Worm (Caenorhabditis elegans) whole organism, L4 larva: ENCODE results near the gene F10E9.1.
A peak's percentile ranks its signal among the peaks of the same experiment; 100 is the strongest.

Experiments used
- F44E2.7 ChIP-seq: fragments of 200-800 bp; sonication (Bioruptor generic); IDR thresholded peaks from 2 replicates; pipeline ENCODE4 v2.1.2; 2022; ENCODE audit warnings: missing genetic modification characterization, missing compliant biosample characterization
- T26A8.4 ChIP-seq: fragments of 200-800 bp; sonication (Bioruptor generic); IDR thresholded peaks from 2 replicates; pipeline ENCODE4 v1.3.6; 2022; ENCODE audit warnings: missing genetic modification characterization, missing compliant biosample characterization
- Y105C5A.15 ChIP-seq: fragments of 200-800 bp; sonication (Bioruptor generic); IDR thresholded peaks from 2 replicates; pipeline ENCODE4 v1.3.6; 2022; ENCODE audit warnings: missing genetic modification characterization, missing compliant biosample characterization
- ZK546.5 ChIP-seq, 2 experiments: sonication (generic microtip); optimal IDR thresholded peaks; 2 replicates each; lab custom pipeline; 2017; ENCODE audit warnings: missing biosample characterization in 2 of 2, missing genetic modification characterization in 2 of 2
- aha-1 ChIP-seq: fragments of 150-350 bp; peaks from one replicate; lab custom pipeline; 2014; ENCODE audit warnings: missing biosample characterization, missing genetic modification characterization
- ama-1 ChIP-seq: fragments of 150-350 bp; optimal IDR thresholded peaks from 2 replicates; lab custom pipeline; 2014; ENCODE audit warnings: inconsistent platforms, mixed read lengths
- attf-4 ChIP-seq: sonication (generic microtip); optimal IDR thresholded peaks from 3 replicates; lab custom pipeline; 2017; ENCODE audit warnings: missing biosample characterization, missing genetic modification characterization
- daf-16 ChIP-seq, 3 experiments: sonication (generic microtip); optimal IDR thresholded peaks; 2 replicates each; lab custom pipeline; 2016 to 2017; ENCODE audit warnings: missing genetic modification characterization in 3 of 3, missing genetic modification reagents in 3 of 3, mild to moderate bottlenecking in 2 of 3, missing compliant biosample characterization in 2 of 3, missing biosample characterization in 1 of 3, moderate library complexity in 1 of 3
- daf-8 ChIP-seq: fragments of 200-800 bp; sonication (Bioruptor generic); IDR thresholded peaks from 2 replicates; pipeline ENCODE4 v1.3.6; 2022; ENCODE audit warnings: missing genetic modification characterization, missing compliant biosample characterization
- dmd-6 ChIP-seq: fragments of 200-800 bp; sonication (Bioruptor generic); IDR thresholded peaks from 2 replicates; pipeline ENCODE4 v1.3.6; 2022; ENCODE audit warnings: missing genetic modification reagents, missing genetic modification characterization, missing compliant biosample characterization
- duxl-1 ChIP-seq: sonication (generic microtip); optimal IDR thresholded peaks from 2 replicates; lab custom pipeline; 2016; ENCODE audit warnings: mild to moderate bottlenecking, missing genetic modification characterization, moderate library complexity, missing compliant biosample characterization; ENCODE audit not compliant: poor library complexity
- dve-1 ChIP-seq: sonication (generic microtip); optimal IDR thresholded peaks from 2 replicates; lab custom pipeline; 2017; ENCODE audit warnings: antibody characterized with exemption, mild to moderate bottlenecking, missing genetic modification characterization, missing compliant biosample characterization; ENCODE audit not compliant: insufficient read depth
- hif-1 ChIP-seq, 2 experiments: sonication (generic microtip); optimal IDR thresholded peaks; 2 replicates each; lab custom pipeline; 2016 to 2017; ENCODE audit warnings: missing compliant biosample characterization in 2 of 2, missing genetic modification characterization in 2 of 2, missing genetic modification reagents in 2 of 2, missing genotype in 2 of 2, mild to moderate bottlenecking in 1 of 2
- hlh-11 ChIP-seq: fragments of 200-800 bp; sonication (Bioruptor generic); optimal IDR thresholded peaks from 2 replicates; lab custom pipeline; 2018; ENCODE audit warnings: mild to moderate bottlenecking, missing genetic modification characterization, missing compliant biosample characterization
- hlh-30 ChIP-seq: sonication (generic microtip); optimal IDR thresholded peaks from 2 replicates; lab custom pipeline; 2017; ENCODE audit warnings: antibody characterized with exemption, mild to moderate bottlenecking, missing genetic modification characterization, missing compliant biosample characterization; ENCODE audit not compliant: insufficient read depth
- jun-1 ChIP-seq: fragments of 150-350 bp; optimal IDR thresholded peaks from 2 replicates; lab custom pipeline; 2014; ENCODE audit warnings: missing biosample characterization, missing genetic modification reagents, missing genetic modification characterization
- lin-1 ChIP-seq: fragments of 200-800 bp; sonication (Bioruptor generic); IDR thresholded peaks from 2 replicates; pipeline ENCODE4 v1.3.6; 2022; ENCODE audit warnings: missing genetic modification reagents, missing genetic modification characterization, missing compliant biosample characterization
- lin-15B ChIP-seq: fragments of 150-350 bp; sonication (generic microtip); optimal IDR thresholded peaks from 3 replicates; lab custom pipeline; 2014; ENCODE audit warnings: missing biosample characterization, missing genetic modification characterization
- lsy-2 ChIP-seq, 2 experiments: fragments of 150-350 bp in 1 of 2; sonication (generic microtip) in 1 of 2; optimal IDR thresholded peaks; 2 replicates each; lab custom pipeline; 2014 to 2017; ENCODE audit warnings: missing biosample characterization in 2 of 2, missing genetic modification characterization in 2 of 2
- mdl-1 ChIP-seq, 2 experiments: fragments of 150-350 bp in 1 of 2; sonication (generic microtip) in 1 of 2; optimal IDR thresholded peaks; 2 replicates each; lab custom pipeline; 2014 to 2017; ENCODE audit warnings: missing biosample characterization in 2 of 2, missing genetic modification characterization in 2 of 2
- mes-2 ChIP-seq: sonication (generic microtip); optimal IDR thresholded peaks from 2 replicates; lab custom pipeline; 2016; ENCODE audit warnings: missing genotype, mild to moderate bottlenecking, missing genetic modification characterization, missing compliant biosample characterization; ENCODE audit not compliant: poor library complexity, severe bottlenecking
- nhr-11 ChIP-seq: fragments of 150-350 bp; optimal IDR thresholded peaks from 2 replicates; lab custom pipeline; 2014; ENCODE audit warnings: missing biosample characterization, missing genetic modification characterization
- nhr-28 ChIP-seq: fragments of 150-350 bp; optimal IDR thresholded peaks from 2 replicates; lab custom pipeline; 2014; ENCODE audit warnings: missing biosample characterization, missing genetic modification characterization
- nhr-42 ChIP-seq: fragments of 200-800 bp; sonication (Bioruptor generic); IDR thresholded peaks from 2 replicates; pipeline ENCODE4 v1.3.6; 2022; ENCODE audit warnings: missing genetic modification characterization, missing compliant biosample characterization
- nhr-48 ChIP-seq: sonication (generic microtip); optimal IDR thresholded peaks from 2 replicates; lab custom pipeline; 2016; ENCODE audit warnings: mild to moderate bottlenecking, missing genetic modification characterization, missing compliant biosample characterization
- nhr-76 ChIP-seq: fragments of 150-350 bp; optimal IDR thresholded peaks from 2 replicates; lab custom pipeline; 2014; ENCODE audit warnings: missing biosample characterization, missing genetic modification characterization
- nhr-77 ChIP-seq: fragments of 150-350 bp; optimal IDR thresholded peaks from 2 replicates; lab custom pipeline; 2014; ENCODE audit warnings: missing biosample characterization, missing genetic modification characterization
- pha-4 ChIP-seq, 2 experiments: fragments of 150-350 bp in 1 of 2; fragments of 200-800 bp in 1 of 2; sonication (Bioruptor generic) in 1 of 2; IDR thresholded peaks in 1 of 2; optimal IDR thresholded peaks in 1 of 2; 2 replicates each; pipeline versions ENCODE4 v1.3.6 to Lab custom; 2014 to 2022; ENCODE audit warnings: missing genetic modification characterization in 2 of 2, missing genetic modification reagents in 2 of 2, missing biosample characterization in 1 of 2, missing compliant biosample characterization in 1 of 2
- php-3 ChIP-seq: fragments of 200-800 bp; sonication (Bioruptor generic); IDR thresholded peaks from 2 replicates; pipeline ENCODE4 v1.3.6; 2022; ENCODE audit warnings: missing genetic modification reagents, missing genetic modification characterization, missing compliant biosample characterization
- pqm-1 ChIP-seq: sonication (generic microtip); optimal IDR thresholded peaks from 2 replicates; lab custom pipeline; 2017; ENCODE audit warnings: missing biosample characterization, missing genetic modification characterization
- snpc-1.2 ChIP-seq: fragments of 200-800 bp; sonication (Bioruptor generic); IDR thresholded peaks from 2 replicates; pipeline ENCODE4 v1.3.6; 2022; ENCODE audit warnings: missing genetic modification reagents, missing genetic modification characterization, missing compliant biosample characterization
- unc-39 ChIP-seq: sonication (generic microtip); optimal IDR thresholded peaks from 2 replicates; lab custom pipeline; 2017; ENCODE audit warnings: missing biosample characterization, missing genetic modification characterization
- vab-7 ChIP-seq: fragments of 200-800 bp; sonication (Bioruptor generic); IDR thresholded peaks from 2 replicates; pipeline ENCODE4 v1.3.6; 2022; ENCODE audit warnings: missing genetic modification reagents, missing genetic modification characterization, missing compliant biosample characterization
- zfp-3 ChIP-seq: fragments of 200-800 bp; sonication (Bioruptor generic); conservative IDR thresholded peaks from 2 replicates; pipeline ENCODE4 v1.3.6; 2022; ENCODE audit warnings: missing genetic modification reagents, missing genetic modification characterization, missing compliant biosample characterization
- zip-2 ChIP-seq: fragments of 150-350 bp; optimal IDR thresholded peaks from 2 replicates; lab custom pipeline; 2014; ENCODE audit warnings: missing biosample characterization, missing genetic modification characterization

F10E9.1 gene

DNA sequence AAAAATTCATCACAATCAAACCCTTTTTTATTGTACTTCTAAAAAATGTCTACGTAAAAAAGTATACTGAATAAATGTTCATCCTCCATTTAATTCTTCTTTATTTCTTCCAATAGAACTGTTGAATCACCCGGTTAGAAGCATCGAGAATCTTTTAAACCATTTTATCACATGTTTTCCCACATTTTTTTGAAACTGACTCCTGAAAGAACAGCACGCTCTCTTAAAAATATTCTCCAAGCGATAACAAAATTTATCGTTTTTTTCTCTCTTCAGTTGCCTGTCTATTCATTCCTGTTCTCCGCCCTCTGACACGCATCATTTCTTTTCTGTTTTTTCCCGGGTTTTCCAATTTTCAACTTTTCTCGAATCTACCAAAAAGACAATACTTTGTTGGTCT is 1.4 kb downstream of the F10E9.1 start, which contains the start of gene F10E9.12 (continued):
- TF ChIP-seq unc-39 (tag; lab: Kevin White, UChicago) (no peak), mdl-1 (tag; optimal IDR thresholded peaks at IDR 0.05; lab: Kevin White, UChicago) (peak in 1 of 2 experiments; percentile 14), F44E2.7 (GFP tag; lab: Robert Waterston, UW) (no peak), nhr-77 (tag; lab: Kevin White, UChicago) (no peak), ama-1 (no peak), nhr-76 (no peak), mes-2 (tag; lab: Kevin White, UChicago) (no peak), vab-7 (GFP tag; lab: Robert Waterston, UW) (no peak), lin-15B (no peak), lin-1 (GFP tag; lab: Robert Waterston, UW) (no peak), attf-4 (tag; lab: Kevin White, UChicago) (no peak), zip-2 (tag; lab: Kevin White, UChicago) (no peak), nhr-42 (GFP tag; lab: Robert Waterston, UW) (no peak)

DNA sequence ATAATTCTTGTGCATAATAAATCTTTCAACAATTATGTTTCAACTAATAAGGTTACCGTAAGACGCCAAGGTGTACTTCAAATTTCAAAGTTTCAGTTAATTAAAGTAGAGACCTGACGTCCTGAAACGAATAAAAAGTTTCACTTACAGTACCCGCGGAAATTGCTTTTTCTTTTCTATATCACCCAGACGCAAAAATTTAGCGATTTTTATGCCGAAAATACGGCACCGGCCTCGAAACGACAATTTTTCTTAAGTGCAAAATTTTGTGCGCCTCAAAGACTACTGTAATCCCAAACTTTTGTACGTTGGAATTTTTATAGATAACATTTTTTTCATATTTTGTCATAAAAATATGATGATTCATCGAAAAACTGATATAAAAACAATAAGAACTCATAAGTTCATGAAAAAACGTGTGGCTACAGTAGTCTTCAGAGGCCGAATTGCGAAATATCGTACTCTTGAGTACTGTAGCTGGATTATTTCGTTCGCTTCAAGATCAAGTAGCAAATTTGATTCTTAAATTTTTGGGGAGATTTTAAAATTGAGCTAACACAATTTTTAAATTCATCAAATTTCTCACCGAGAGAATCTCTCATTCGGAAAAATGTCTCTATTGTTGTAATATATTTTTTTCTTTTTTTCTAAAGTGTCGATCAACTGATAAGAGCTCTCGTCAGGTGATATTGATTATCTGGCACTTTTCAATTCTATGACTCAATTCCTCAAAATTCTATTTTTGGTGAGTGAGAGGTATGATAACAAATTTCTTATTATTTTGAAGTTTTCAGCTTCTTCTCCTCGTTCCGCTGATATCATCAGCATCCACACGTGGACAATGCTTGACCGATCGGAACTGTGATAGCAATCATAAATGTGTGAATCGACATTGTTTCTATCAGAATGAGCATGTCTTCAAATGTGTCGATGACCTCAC is 2.9 kb downstream of the F10E9.1 start, which contains the start of gene ZC262.13:
Gene ZC262.13 (plus strand): TSS at position 641 of the 940 bp plus-strand sequence.
- TF ChIP-seq daf-8 (GFP tag; lab: Robert Waterston, UW) (no peak), duxl-1 (no peak), hif-1 (tag; optimal IDR thresholded peaks at IDR 0.05; lab: Kevin White, UChicago) (no peak), lsy-2 (tag; optimal IDR thresholded peaks at IDR 0.05; lab: Kevin White, UChicago) (peak in 1 of 2 experiments; percentile 51), hlh-30 (tag; lab: Kevin White, UChicago) (peak; percentile 37), zfp-3 (GFP tag; lab: Robert Waterston, UW) (0 out of 2 replicates have a peak, but pooled peaks have one; percentile 58), mes-2 (tag; lab: Kevin White, UChicago) (peak; percentile 11), php-3 (GFP tag; lab: Robert Waterston, UW) (peak; percentile 12; the same call in 1 of the 2 replicates), ZK546.5 (tag; optimal IDR thresholded peaks at IDR 0.05; lab: Kevin White, UChicago) (no peak), T26A8.4 (GFP tag; lab: Robert Waterston, UW) (peak; percentile 25; the same call in 1 of the 2 replicates), daf-16 (GFP tag; optimal IDR thresholded peaks at IDR 0.05; lab: Kevin White, UChicago) (no peak), daf-16 (tag; optimal IDR thresholded peaks at IDR 0.05; lab: Kevin White, UChicago) (peak; percentile 49), snpc-1.2 (no peak), jun-1 (peak; percentile 2), nhr-76 (no peak), Y105C5A.15 (GFP tag; lab: Robert Waterston, UW) (no peak), dmd-6 (GFP tag; lab: Robert Waterston, UW) (peak; percentile 74), aha-1 (tag; lab: Kevin White, UChicago) (peak; percentile 13), hlh-11 (tag; lab: Kevin White, UChicago) (peak; percentile 55), pha-4 (GFP tag; IDR thresholded peaks at IDR 0.05; lab: Robert Waterston, UW) (peak; percentile 12; the same call in 1 of the 2 replicates), pha-4 (tag; optimal IDR thresholded peaks at IDR 0.05; lab: Kevin White, UChicago) (no peak), dve-1 (tag; lab: Kevin White, UChicago) (peak; percentile 82), nhr-28 (tag; lab: Kevin White, UChicago) (peak; percentile 17), nhr-48 (tag; lab: Kevin White, UChicago) (peak; percentile 2)
- TF ChIP-seq, all 104 proteins: peak for 15

DNA sequence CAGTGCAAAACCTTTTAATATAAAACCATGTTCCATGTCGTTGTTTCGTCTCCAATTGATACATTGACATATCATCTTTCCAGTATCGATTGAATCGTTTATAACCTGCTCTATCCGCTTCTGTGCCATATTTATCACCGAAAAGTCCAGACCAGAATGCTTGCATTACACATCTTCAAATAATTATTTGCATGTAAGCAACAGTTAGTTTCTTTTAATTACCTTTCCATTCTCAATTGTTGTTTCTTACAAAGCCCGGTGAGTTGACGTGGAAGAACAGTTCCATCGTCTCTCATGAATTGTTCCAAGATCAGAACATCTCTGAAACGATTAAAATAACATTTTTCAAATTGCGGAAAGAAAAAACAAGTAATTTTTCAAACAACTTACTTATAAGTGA is 8.2 kb downstream of the F10E9.1 start, which contains the start of gene iglr-2:
Gene iglr-2 (minus strand): TSS at position 101 of the 400 bp plus-strand sequence.
- TF ChIP-seq pqm-1 (no peak), nhr-11 (tag; lab: Kevin White, UChicago) (no peak), nhr-77 (tag; lab: Kevin White, UChicago) (no peak), Y105C5A.15 (GFP tag; lab: Robert Waterston, UW) (no peak), lin-15B (no peak), aha-1 (tag; lab: Kevin White, UChicago) (peak; percentile 30)
